Worm (Caenorhabditis elegans) whole organism, late embryonic: Measurements from ENCODE around the gene ubq-1.

Source experiments
- hlh-30 ChIP-seq: sonication (generic microtip); optimal IDR thresholded peaks from 2 replicates; lab custom pipeline; 2017; ENCODE audit warnings: antibody characterized with exemption, missing genetic modification characterization, missing compliant biosample characterization; ENCODE audit not compliant: insufficient read depth
- pha-2 ChIP-seq: sonication (generic microtip); optimal IDR thresholded peaks from 2 replicates; lab custom pipeline; 2017; ENCODE audit warnings: mild to moderate bottlenecking, missing genetic modification characterization, missing compliant biosample characterization
- pqm-1 ChIP-seq: sonication (generic microtip); optimal IDR thresholded peaks from 2 replicates; lab custom pipeline; 2016; ENCODE audit warnings: missing genetic modification characterization, missing compliant biosample characterization
- rnt-1 ChIP-seq: sonication (generic microtip); optimal IDR thresholded peaks from 2 replicates; lab custom pipeline; 2016; ENCODE audit warnings: missing genetic modification characterization, missing compliant biosample characterization

- TF ChIP-seq rnt-1 (tag; lab: Kevin White, UChicago) = no peak
- no peak for TF ChIP-seq hlh-30 (tag; lab: Kevin White, UChicago)
- no peak for TF ChIP-seq pha-2 (tag; lab: Kevin White, UChicago)
- no peak for TF ChIP-seq pqm-1 (tag; lab: Kevin White, UChicago)
These were observed 27.6 kb downstream of the ubq-1 start for ce11 chrIII:5967640-5968039.
